Worm (Caenorhabditis elegans) whole organism, young adult: ENCODE results near the gene Y69A2AR.28.

ENCODE experiments used
- C17E4.6 ChIP-seq: fragments of 200-800 bp; sonication (Bioruptor generic); IDR thresholded peaks from 2 replicates; pipeline ENCODE4 v1.3.6; 2022; ENCODE audit warnings: missing genetic modification reagents, missing genetic modification characterization, missing compliant biosample characterization
- D2030.7 ChIP-seq: fragments of 200-800 bp; sonication (Bioruptor generic); IDR thresholded peaks from 2 replicates; pipeline ENCODE4 v1.3.6; 2022; ENCODE audit warnings: missing genetic modification reagents, missing genetic modification characterization, missing compliant biosample characterization
- F22D6.2 ChIP-seq: sonication (generic microtip); optimal IDR thresholded peaks from 2 replicates; lab custom pipeline; 2016; ENCODE audit warnings: mild to moderate bottlenecking, missing genetic modification characterization, missing compliant biosample characterization
- F33H1.4 ChIP-seq: fragments of 200-800 bp; sonication (Bioruptor generic); IDR thresholded peaks from 2 replicates; pipeline ENCODE4 v1.3.6; 2022; ENCODE audit warnings: missing genetic modification reagents, missing genetic modification characterization, missing compliant biosample characterization
- F39B2.1 ChIP-seq: fragments of 200-800 bp; sonication (Bioruptor generic); IDR thresholded peaks from 2 replicates; pipeline ENCODE4 v1.3.6; 2022; ENCODE audit warnings: missing genetic modification reagents, missing genetic modification characterization, missing compliant biosample characterization
- T07F8.4 ChIP-seq: sonication (generic microtip); optimal IDR thresholded peaks from 2 replicates; lab custom pipeline; 2016; ENCODE audit warnings: mild to moderate bottlenecking, missing genetic modification characterization, moderate library complexity, missing compliant biosample characterization
- Y53F4B.3 ChIP-seq: fragments of 200-800 bp; sonication (Bioruptor generic); IDR thresholded peaks from 2 replicates; pipeline ENCODE4 v1.3.6; 2022; ENCODE audit warnings: missing genetic modification reagents, missing genetic modification characterization, missing compliant biosample characterization
- Y67H2A.10 ChIP-seq: fragments of 200-800 bp; sonication (Bioruptor generic); conservative IDR thresholded peaks from 2 replicates; pipeline ENCODE4 v1.3.6; 2022; ENCODE audit warnings: missing genetic modification reagents, missing genetic modification characterization, missing compliant biosample characterization
- aptf-2 ChIP-seq: fragments of 200-800 bp; sonication (Bioruptor generic); conservative IDR thresholded peaks from 2 replicates; pipeline ENCODE4 v1.3.6; 2022; ENCODE audit warnings: missing genetic modification reagents, missing genetic modification characterization, missing compliant biosample characterization
- athp-1 ChIP-seq: sonication (generic microtip); optimal IDR thresholded peaks from 2 replicates; lab custom pipeline; 2017; ENCODE audit warnings: mild to moderate bottlenecking, missing genetic modification characterization, missing compliant biosample characterization
- attf-3 ChIP-seq: fragments of 200-800 bp; sonication (Bioruptor generic); conservative IDR thresholded peaks from 2 replicates; pipeline ENCODE4 v1.3.6; 2022; ENCODE audit warnings: missing genetic modification reagents, missing genetic modification characterization, missing compliant biosample characterization
- attf-6 ChIP-seq: fragments of 200-800 bp; sonication (Bioruptor generic); IDR thresholded peaks from 2 replicates; pipeline ENCODE4 v1.3.6; 2022; ENCODE audit warnings: missing genetic modification reagents, missing genetic modification characterization, missing compliant biosample characterization
- cebp-1 ChIP-seq, 2 experiments: fragments of 200-800 bp in 1 of 2; sonication (Bioruptor generic) in 1 of 2; sonication (generic microtip) in 1 of 2; IDR thresholded peaks in 1 of 2; optimal IDR thresholded peaks in 1 of 2; 2 replicates each; pipeline versions ENCODE4 v1.3.6 to Lab custom; 2017 to 2022; ENCODE audit warnings: missing compliant biosample characterization in 2 of 2, missing genetic modification characterization in 2 of 2, mild to moderate bottlenecking in 1 of 2, missing genetic modification reagents in 1 of 2, moderate library complexity in 1 of 2
- ceh-58 ChIP-seq: fragments of 200-800 bp; sonication (Bioruptor generic); IDR thresholded peaks from 2 replicates; pipeline ENCODE4 v1.3.6; 2022; ENCODE audit warnings: missing genetic modification characterization, missing compliant biosample characterization
- chd-7 ChIP-seq: sonication (generic microtip); optimal IDR thresholded peaks from 2 replicates; lab custom pipeline; 2016; ENCODE audit warnings: mild to moderate bottlenecking, missing genetic modification characterization, moderate library complexity, missing compliant biosample characterization
- die-1 ChIP-seq: sonication (generic microtip); optimal IDR thresholded peaks from 2 replicates; lab custom pipeline; 2016; ENCODE audit warnings: missing genotype, mild to moderate bottlenecking, missing genetic modification characterization, missing compliant biosample characterization
- egrh-3 ChIP-seq: fragments of 200-800 bp; sonication (Bioruptor generic); IDR thresholded peaks from 2 replicates; pipeline ENCODE4 v1.3.6; 2022; ENCODE audit warnings: missing genetic modification reagents, missing genetic modification characterization, missing compliant biosample characterization
- ets-4 ChIP-seq: fragments of 200-800 bp; sonication (Bioruptor generic); optimal IDR thresholded peaks from 2 replicates; lab custom pipeline; 2018; ENCODE audit warnings: mild to moderate bottlenecking, missing genetic modification characterization, missing compliant biosample characterization
- hlh-12 ChIP-seq: sonication (generic microtip); optimal IDR thresholded peaks from 2 replicates; lab custom pipeline; 2016; ENCODE audit warnings: missing genetic modification characterization, missing compliant biosample characterization
- hrde-1 ChIP-seq: sonication (generic microtip); optimal IDR thresholded peaks from 2 replicates; lab custom pipeline; 2016; ENCODE audit warnings: missing genetic modification characterization, mild to moderate bottlenecking, missing compliant biosample characterization, moderate library complexity, missing genotype, missing genetic modification reagents, borderline replicate concordance
- lir-1 ChIP-seq: fragments of 200-800 bp; sonication (Bioruptor generic); conservative IDR thresholded peaks from 2 replicates; pipeline ENCODE4 v1.3.6; 2022; ENCODE audit warnings: missing genetic modification reagents, missing genetic modification characterization, missing compliant biosample characterization
- lsy-27 ChIP-seq: sonication (generic microtip); optimal IDR thresholded peaks from 2 replicates; lab custom pipeline; 2017; ENCODE audit warnings: missing genetic modification characterization, mild to moderate bottlenecking, missing compliant biosample characterization, antibody characterized with exemption, missing genotype, borderline replicate concordance; ENCODE audit not compliant: insufficient read depth
- madf-8 ChIP-seq: fragments of 200-800 bp; sonication (Bioruptor generic); conservative IDR thresholded peaks from 2 replicates; pipeline ENCODE4 v1.3.6; 2022; ENCODE audit warnings: missing genetic modification reagents, missing genetic modification characterization, missing compliant biosample characterization
- mcd-1 ChIP-seq: fragments of 200-800 bp; sonication (Bioruptor generic); IDR thresholded peaks from 2 replicates; pipeline ENCODE4 v1.3.6; 2022; ENCODE audit warnings: missing genetic modification reagents, missing genetic modification characterization, missing compliant biosample characterization
- pbrm-1 ChIP-seq: fragments of 200-800 bp; sonication (Bioruptor generic); IDR thresholded peaks from 2 replicates; pipeline ENCODE4 v1.3.6; 2022; ENCODE audit warnings: missing genetic modification reagents, missing genetic modification characterization, missing compliant biosample characterization
- repo-1 ChIP-seq: sonication (generic microtip); optimal IDR thresholded peaks from 2 replicates; lab custom pipeline; 2017; ENCODE audit warnings: mild to moderate bottlenecking, missing genetic modification characterization, missing compliant biosample characterization
- sdz-38 ChIP-seq: sonication (generic microtip); optimal IDR thresholded peaks from 2 replicates; lab custom pipeline; 2016; ENCODE audit warnings: missing genotype, missing genetic modification characterization, missing compliant biosample characterization
- snpc-1.3 ChIP-seq: sonication (generic microtip); optimal IDR thresholded peaks from 2 replicates; lab custom pipeline; 2017; ENCODE audit warnings: missing genetic modification characterization, mild to moderate bottlenecking, missing compliant biosample characterization, antibody characterized with exemption, moderate library complexity, missing genotype, missing genetic modification reagents; ENCODE audit not compliant: insufficient read depth
- snpc-3.4 ChIP-seq: sonication (generic microtip); optimal IDR thresholded peaks from 2 replicates; lab custom pipeline; 2017; ENCODE audit warnings: missing genetic modification characterization, mild to moderate bottlenecking, missing compliant biosample characterization, antibody characterized with exemption, moderate library complexity, missing genotype, missing genetic modification reagents
- somi-1 ChIP-seq: fragments of 200-800 bp; sonication (Bioruptor generic); optimal IDR thresholded peaks from 2 replicates; lab custom pipeline; 2018; ENCODE audit warnings: mild to moderate bottlenecking, missing genetic modification characterization, missing compliant biosample characterization
- sptf-2 ChIP-seq: fragments of 200-800 bp; sonication (Bioruptor generic); optimal IDR thresholded peaks from 2 replicates; lab custom pipeline; 2018; ENCODE audit warnings: mild to moderate bottlenecking, missing genetic modification characterization, missing compliant biosample characterization
- tbp1 ChIP-seq: fragments of 200-800 bp; sonication (Bioruptor generic); optimal IDR thresholded peaks from 2 replicates; lab custom pipeline; 2018; ENCODE audit warnings: mild to moderate bottlenecking, missing genetic modification characterization, missing compliant biosample characterization
- tbx-9 ChIP-seq: sonication (generic microtip); optimal IDR thresholded peaks from 2 replicates; lab custom pipeline; 2016; ENCODE audit warnings: borderline replicate concordance, missing genetic modification characterization, inconsistent platforms, missing compliant biosample characterization
- xnd-1 ChIP-seq: sonication (generic microtip); optimal IDR thresholded peaks from 2 replicates; lab custom pipeline; 2016; ENCODE audit warnings: missing genotype, missing genetic modification reagents, missing genetic modification characterization, missing compliant biosample characterization
- zim-3 ChIP-seq: sonication (generic microtip); optimal IDR thresholded peaks from 2 replicates; lab custom pipeline; 2017; ENCODE audit warnings: mild to moderate bottlenecking, missing genetic modification characterization, moderate library complexity, missing compliant biosample characterization
- ztf-18 ChIP-seq: sonication (generic microtip); optimal IDR thresholded peaks from 2 replicates; lab custom pipeline; 2016; ENCODE audit warnings: missing genotype, mild to moderate bottlenecking, missing genetic modification characterization, missing compliant biosample characterization
- ztf-22 ChIP-seq: fragments of 200-800 bp; sonication (Bioruptor generic); optimal IDR thresholded peaks from 2 replicates; lab custom pipeline; 2018; ENCODE audit warnings: mild to moderate bottlenecking, missing genetic modification characterization, moderate library complexity, missing compliant biosample characterization
- ztf-28 ChIP-seq: fragments of 200-800 bp; sonication (Bioruptor generic); IDR thresholded peaks from 2 replicates; pipeline ENCODE4 v1.3.6; 2022; ENCODE audit warnings: missing genetic modification reagents, missing genetic modification characterization, missing compliant biosample characterization
- ztf-3 ChIP-seq: fragments of 200-800 bp; sonication (Bioruptor generic); optimal IDR thresholded peaks from 2 replicates; lab custom pipeline; 2018; ENCODE audit warnings: mild to moderate bottlenecking, missing genetic modification characterization, missing compliant biosample characterization

The Y69A2AR.28 gene

ce11 chrIV:2602862-2603189, 10.0 kb downstream of the Y69A2AR.28 start (continued):
- TF ChIP-seq ztf-3 (GFP tag; lab: Kevin White, UChicago): no peak
- no peak for TF ChIP-seq hlh-12 (tag; lab: Kevin White, UChicago)
- TF ChIP-seq cebp-1 (GFP tag; IDR thresholded peaks at IDR 0.05; lab: Robert Waterston, UW): no peak
- no peak for TF ChIP-seq cebp-1 (tag; optimal IDR thresholded peaks at IDR 0.05; lab: Kevin White, UChicago)
- TF ChIP-seq zim-3: no peak
- TF ChIP-seq ets-4 (GFP tag; lab: Kevin White, UChicago): no peak
- no peak for TF ChIP-seq ztf-22 (GFP tag; lab: Kevin White, UChicago)
- TF ChIP-seq mcd-1: peak; percentile 46; the same call in 1 of the 2 replicates
- peak; percentile 51; the same call in 1 of the 2 replicates for TF ChIP-seq D2030.7 (GFP tag; lab: Robert Waterston, UW)
- TF ChIP-seq attf-3: peak; percentile 49; the same call in 1 of the 2 replicates
- no peak for TF ChIP-seq T07F8.4 (tag; lab: Kevin White, UChicago)
- TF ChIP-seq F33H1.4 (GFP tag; lab: Robert Waterston, UW): peak; percentile 39
- no peak for TF ChIP-seq ztf-18
- TF ChIP-seq chd-7 (tag; lab: Kevin White, UChicago): peak; percentile 77
- peak; percentile 51; the same call in 1 of the 2 replicates for TF ChIP-seq pbrm-1 (GFP tag; lab: Robert Waterston, UW)
- TF ChIP-seq Y67H2A.10 (GFP tag; lab: Robert Waterston, UW): no peak
- TF ChIP-seq lsy-27: no peak
- no peak for TF ChIP-seq F22D6.2
- TF ChIP-seq Y53F4B.3 (GFP tag; lab: Robert Waterston, UW): no peak
- no peak for TF ChIP-seq attf-6 (GFP tag; lab: Robert Waterston, UW)
- no peak for TF ChIP-seq xnd-1 (tag; lab: Kevin White, UChicago)
- TF ChIP-seq sdz-38 (tag; lab: Kevin White, UChicago): no peak
- TF ChIP-seq repo-1: no peak
- TF ChIP-seq somi-1 (GFP tag; lab: Kevin White, UChicago): no peak
- no peak for TF ChIP-seq tbx-9
- TF ChIP-seq tbp1 (GFP tag; lab: Kevin White, UChicago): peak; percentile 47
- peak; percentile 21 for TF ChIP-seq athp-1 (tag; lab: Kevin White, UChicago)
- no peak for TF ChIP-seq aptf-2
- no peak for TF ChIP-seq C17E4.6 (GFP tag; lab: Robert Waterston, UW)
- no peak for TF ChIP-seq snpc-1.3 (tag; lab: Kevin White, UChicago)
- no peak for TF ChIP-seq F39B2.1 (GFP tag; lab: Robert Waterston, UW)
- no peak for TF ChIP-seq lir-1 (GFP tag; lab: Robert Waterston, UW)
- peak; percentile 45; the same call in 1 of the 2 replicates for TF ChIP-seq egrh-3 (GFP tag; lab: Robert Waterston, UW)
- TF ChIP-seq hrde-1: no peak
- TF ChIP-seq sptf-2 (GFP tag; lab: Kevin White, UChicago): peak; percentile 32
- TF ChIP-seq ztf-28 (GFP tag; lab: Robert Waterston, UW): no peak
- TF ChIP-seq snpc-3.4: no peak
- TF ChIP-seq madf-8 (GFP tag; lab: Robert Waterston, UW): 0 out of 2 replicates have a peak, but pooled peaks have one; percentile 8
- TF ChIP-seq die-1 (tag; lab: Kevin White, UChicago): no peak
- TF ChIP-seq ceh-58 (GFP tag; lab: Robert Waterston, UW): no peak
- TF ChIP-seq, all 124 proteins: peak for 19
